Fruit fly (Drosophila melanogaster) whole organism, embryonic: Measurements from ENCODE around the gene CG14535.

Experiments used
- Antp ChIP-seq: fragments of 200-800 bp; sonication (Bioruptor generic); optimal IDR thresholded peaks from 3 replicates; lab custom pipeline; 2016; ENCODE audit warnings: missing biosample characterization, missing genetic modification characterization
- Atf-2 ChIP-seq: fragments of 200-800 bp; sonication (Bioruptor generic); optimal IDR thresholded peaks from 2 replicates; lab custom pipeline; 2016; ENCODE audit warnings: missing biosample characterization, missing genetic modification characterization
- CG2678 ChIP-seq: fragments of 200-800 bp; sonication (Bioruptor generic); optimal IDR thresholded peaks from 3 replicates; lab custom pipeline; 2019; ENCODE audit warnings: missing biosample characterization, mild to moderate bottlenecking, missing genetic modification characterization, moderate library complexity
- CG43689 ChIP-seq: fragments of 200-800 bp; sonication (Bioruptor generic); IDR thresholded peaks from 2 replicates; pipeline ENCODE4 v1.3.6; 2022; ENCODE audit warnings: missing biosample characterization, missing genetic modification characterization
- CG9609 ChIP-seq: fragments of 200-800 bp; sonication (Bioruptor generic); optimal IDR thresholded peaks from 3 replicates; lab custom pipeline; 2016; ENCODE audit warnings: missing biosample characterization, missing genetic modification characterization
- Sox102F ChIP-seq: fragments of 200-800 bp; sonication (Bioruptor generic); optimal IDR thresholded peaks from 2 replicates; lab custom pipeline; 2018; ENCODE audit warnings: missing biosample characterization, mild to moderate bottlenecking, missing genetic modification characterization, moderate library complexity
- fd102C ChIP-seq: fragments of 200-800 bp; sonication (Bioruptor generic); optimal IDR thresholded peaks from 2 replicates; lab custom pipeline; 2018; ENCODE audit warnings: missing biosample characterization, mild to moderate bottlenecking, missing genetic modification characterization, moderate library complexity
- ham ChIP-seq: fragments of 200-800 bp; sonication (Bioruptor generic); IDR thresholded peaks from 2 replicates; pipeline ENCODE4 v1.3.6; 2022; ENCODE audit warnings: missing biosample characterization, missing genetic modification characterization

- no peak for TF ChIP-seq Antp (GFP tag; lab: Kevin White, UChicago)
- no peak for TF ChIP-seq Atf-2 (GFP tag; lab: Kevin White, UChicago)
- TF ChIP-seq Sox102F (GFP tag; lab: Kevin White, UChicago) = no peak
- no peak for TF ChIP-seq ham
- no peak for TF ChIP-seq CG43689 (GFP tag; lab: Robert Waterston, UW)
- no peak for TF ChIP-seq CG9609 (GFP tag; lab: Kevin White, UChicago)
- no peak for TF ChIP-seq CG2678 (tag; lab: Kevin White, UChicago)
- no peak for TF ChIP-seq fd102C (GFP tag; lab: Kevin White, UChicago)
Measured at dm6 chr2L:7820408-7820807, 34.9 kb downstream of the CG14535 start.
